Worm (Caenorhabditis elegans) whole organism, L4 larva: ENCODE data around the gene Y54G2A.45.

Experiments used
- aly-2 ChIP-seq: sonication (generic microtip); optimal IDR thresholded peaks from 2 replicates; lab custom pipeline; 2018; ENCODE audit warnings: missing biosample characterization, missing genetic modification characterization
- ama-1 ChIP-seq: fragments of 150-350 bp; optimal IDR thresholded peaks from 2 replicates; lab custom pipeline; 2014; ENCODE audit warnings: inconsistent platforms, mixed read lengths
- nhr-237 ChIP-seq: sonication (generic microtip); optimal IDR thresholded peaks from 2 replicates; lab custom pipeline; 2017; ENCODE audit warnings: missing biosample characterization, missing genetic modification characterization
- nhr-6 ChIP-seq: fragments of 150-350 bp; optimal IDR thresholded peaks from 2 replicates; lab custom pipeline; 2014; ENCODE audit warnings: missing biosample characterization, missing genetic modification characterization
- nhr-76 ChIP-seq: fragments of 150-350 bp; optimal IDR thresholded peaks from 2 replicates; lab custom pipeline; 2014; ENCODE audit warnings: missing biosample characterization, missing genetic modification characterization
- snpc-4 ChIP-seq: fragments of 150-350 bp; optimal IDR thresholded peaks from 2 replicates; lab custom pipeline; 2014; ENCODE audit warnings: missing biosample characterization, missing genetic modification characterization
- spr-1 ChIP-seq: sonication (generic microtip); optimal IDR thresholded peaks from 2 replicates; lab custom pipeline; 2016; ENCODE audit warnings: mild to moderate bottlenecking, missing genetic modification characterization, missing compliant biosample characterization

- TF ChIP-seq snpc-4 (tag; lab: Kevin White, UChicago), result no peak
- no peak for TF ChIP-seq aly-2 (tag; lab: Kevin White, UChicago)
- TF ChIP-seq nhr-6 (tag; lab: Kevin White, UChicago), result no peak
- no peak for TF ChIP-seq nhr-76 (tag; lab: Kevin White, UChicago)
- TF ChIP-seq spr-1 (tag; lab: Kevin White, UChicago), result no peak
- no peak for TF ChIP-seq ama-1 (lab: Kevin White, UChicago)
- TF ChIP-seq nhr-237, result no peak
These were observed 40.6 kb downstream of the Y54G2A.45 start, which contains the start of gene Y54G2A.40 for ce11 chrIV:2846264-2846663.
